Fruit fly (Drosophila melanogaster) whole organism, prepupa: ENCODE measurements around the gene dpr19.

Experiments used
- CG10631 ChIP-seq: fragments of 200-800 bp; sonication (Bioruptor generic); optimal IDR thresholded peaks from 2 replicates; lab custom pipeline; 2016; ENCODE audit warnings: missing biosample characterization, missing genetic modification characterization
- CG10669 ChIP-seq: fragments of 200-800 bp; sonication (Bioruptor generic); optimal IDR thresholded peaks from 3 replicates; lab custom pipeline; 2018; ENCODE audit warnings: missing biosample characterization, mild to moderate bottlenecking, missing genetic modification characterization, moderate library complexity
- CG11294 ChIP-seq: fragments of 200-800 bp; sonication (Bioruptor generic); IDR thresholded peaks from 2 replicates; pipeline ENCODE4 v1.3.6; 2022; ENCODE audit warnings: missing biosample characterization, missing genetic modification characterization
- CG11762 ChIP-seq: fragments of 200-800 bp; sonication (Bioruptor generic); optimal IDR thresholded peaks from 3 replicates; lab custom pipeline; 2016; ENCODE audit warnings: missing biosample characterization, missing genetic modification characterization; ENCODE audit not compliant: insufficient read depth
- CG11902 ChIP-seq: fragments of 200-800 bp; sonication (Bioruptor generic); optimal IDR thresholded peaks from 3 replicates; lab custom pipeline; 2016; ENCODE audit warnings: missing biosample characterization, missing genetic modification characterization
- CG15336 ChIP-seq: fragments of 200-800 bp; sonication (Bioruptor generic); IDR thresholded peaks from 2 replicates; pipeline ENCODE4 v1.3.6; 2022; ENCODE audit warnings: missing biosample characterization, missing genetic modification characterization
- CG1621 ChIP-seq: fragments of 200-800 bp; sonication (Bioruptor generic); optimal IDR thresholded peaks from 3 replicates; lab custom pipeline; 2018; ENCODE audit warnings: missing biosample characterization, mild to moderate bottlenecking, missing genetic modification characterization
- CG3032 ChIP-seq: fragments of 200-800 bp; optimal IDR thresholded peaks from 2 replicates; lab custom pipeline; 2019; ENCODE audit warnings: missing biosample characterization, mild to moderate bottlenecking, missing genetic modification characterization, moderate library complexity
- CG31627 ChIP-seq: fragments of 200-800 bp; sonication (Bioruptor generic); optimal IDR thresholded peaks from 3 replicates; lab custom pipeline; 2016; ENCODE audit warnings: missing biosample characterization, missing genetic modification characterization
- CG32006 ChIP-seq: fragments of 200-800 bp; sonication (Bioruptor generic); optimal IDR thresholded peaks from 3 replicates; lab custom pipeline; 2017; ENCODE audit warnings: missing biosample characterization, mild to moderate bottlenecking, missing genetic modification characterization
- CG34406 ChIP-seq: fragments of 200-800 bp; sonication (Bioruptor generic); optimal IDR thresholded peaks from 3 replicates; lab custom pipeline; 2016; ENCODE audit warnings: missing biosample characterization, missing genetic modification characterization
- CG3919 ChIP-seq: fragments of 200-800 bp; sonication (Bioruptor generic); optimal IDR thresholded peaks from 3 replicates; lab custom pipeline; 2016; ENCODE audit warnings: missing biosample characterization, missing genetic modification characterization
- CG4318 ChIP-seq: fragments of 200-800 bp; sonication (Bioruptor generic); optimal IDR thresholded peaks from 3 replicates; lab custom pipeline; 2017; ENCODE audit warnings: missing biosample characterization, mild to moderate bottlenecking, missing genetic modification characterization
- CG6163 ChIP-seq: fragments of 200-800 bp; sonication (Bioruptor generic); IDR thresholded peaks from 3 replicates; pipeline ENCODE4 v1.3.6; 2022; ENCODE audit warnings: missing biosample characterization, missing genetic modification characterization
- CG6276 ChIP-seq: fragments of 200-800 bp; sonication (Bioruptor generic); optimal IDR thresholded peaks from 2 replicates; lab custom pipeline; 2017; ENCODE audit warnings: missing biosample characterization, mild to moderate bottlenecking, missing genetic modification characterization
- CG6792 ChIP-seq: fragments of 200-800 bp; sonication (Bioruptor generic); optimal IDR thresholded peaks from 3 replicates; lab custom pipeline; 2016; ENCODE audit warnings: missing biosample characterization, missing genetic modification characterization
- CG6808 ChIP-seq: fragments of 200-800 bp; sonication (Bioruptor generic); optimal IDR thresholded peaks from 3 replicates; lab custom pipeline; 2017; ENCODE audit warnings: missing biosample characterization, missing genetic modification characterization, mild to moderate bottlenecking, moderate library complexity, missing genetic modification reagents
- CG6854 ChIP-seq: fragments of 200-800 bp; sonication (Bioruptor generic); optimal IDR thresholded peaks from 2 replicates; lab custom pipeline; 2017; ENCODE audit warnings: missing biosample characterization, mild to moderate bottlenecking, missing genetic modification characterization
- CG7368 ChIP-seq: fragments of 200-800 bp; sonication (Bioruptor generic); optimal IDR thresholded peaks from 3 replicates; lab custom pipeline; 2016; ENCODE audit warnings: missing biosample characterization, missing genetic modification characterization
- CG8119 ChIP-seq: fragments of 200-800 bp; sonication (Bioruptor generic); IDR thresholded peaks from 3 replicates; pipeline ENCODE4 v1.3.6; 2022; ENCODE audit warnings: missing biosample characterization, missing genetic modification characterization
- CG8319 ChIP-seq: fragments of 200-800 bp; sonication (Bioruptor generic); optimal IDR thresholded peaks from 3 replicates; lab custom pipeline; 2016; ENCODE audit warnings: missing biosample characterization, missing genetic modification characterization
- CG8632 ChIP-seq: fragments of 200-800 bp; sonication (Bioruptor generic); optimal IDR thresholded peaks from 3 replicates; lab custom pipeline; 2016; ENCODE audit warnings: missing biosample characterization, missing genetic modification characterization
- CG9139 ChIP-seq: fragments of 200-800 bp; sonication (Bioruptor generic); optimal IDR thresholded peaks from 3 replicates; lab custom pipeline; 2017; ENCODE audit warnings: missing biosample characterization, mild to moderate bottlenecking, missing genetic modification characterization
- Eip75B ChIP-seq: fragments of 200-800 bp; sonication (Bioruptor generic); optimal IDR thresholded peaks from 3 replicates; lab custom pipeline; 2016; ENCODE audit warnings: missing biosample characterization, missing genetic modification characterization
- Eip78C ChIP-seq: fragments of 200-800 bp; sonication (Bioruptor generic); peaks from one replicate; lab custom pipeline; 2016; ENCODE audit warnings: missing biosample characterization, missing genetic modification characterization
- Ets21C ChIP-seq: fragments of 200-800 bp; sonication (Bioruptor generic); optimal IDR thresholded peaks from 3 replicates; lab custom pipeline; 2016; ENCODE audit warnings: missing biosample characterization, missing genetic modification characterization
- Gug ChIP-seq: fragments of 200-800 bp; sonication (Bioruptor generic); IDR thresholded peaks from 2 replicates; pipeline ENCODE4 v1.3.6; 2022; ENCODE audit warnings: missing biosample characterization, missing genetic modification characterization
- Hr38 ChIP-seq: sonication (Bioruptor generic); optimal IDR thresholded peaks from 2 replicates; lab custom pipeline; 2016; ENCODE audit warnings: missing biosample characterization, missing genetic modification characterization
- Hr39 ChIP-seq: fragments of 200-800 bp; sonication (Bioruptor generic); optimal IDR thresholded peaks from 2 replicates; lab custom pipeline; 2016; ENCODE audit warnings: missing biosample characterization, missing genetic modification characterization
- Lpt ChIP-seq: fragments of 200-800 bp; sonication (Bioruptor generic); optimal IDR thresholded peaks from 3 replicates; lab custom pipeline; 2016; ENCODE audit warnings: missing biosample characterization, missing genetic modification characterization
- Met ChIP-seq: fragments of 200-800 bp; sonication (Bioruptor generic); optimal IDR thresholded peaks from 3 replicates; lab custom pipeline; 2016; ENCODE audit warnings: missing biosample characterization, missing genetic modification characterization
- OdsH ChIP-seq: fragments of 200-800 bp; sonication (Bioruptor generic); optimal IDR thresholded peaks from 3 replicates; lab custom pipeline; 2016; ENCODE audit warnings: missing biosample characterization, missing genetic modification characterization
- Smox ChIP-seq: fragments of 200-800 bp; sonication (Bioruptor generic); optimal IDR thresholded peaks from 3 replicates; lab custom pipeline; 2016; ENCODE audit warnings: missing biosample characterization, missing genetic modification characterization
- Sox102F ChIP-seq: fragments of 200-800 bp; sonication (Bioruptor generic); optimal IDR thresholded peaks from 2 replicates; lab custom pipeline; 2016; ENCODE audit warnings: missing biosample characterization, mild to moderate bottlenecking, missing genetic modification characterization
- Sox15 ChIP-seq: fragments of 200-800 bp; sonication (Bioruptor generic); optimal IDR thresholded peaks from 3 replicates; lab custom pipeline; 2016; ENCODE audit warnings: missing biosample characterization, missing genetic modification characterization
- achi ChIP-seq: fragments of 200-800 bp; sonication (Bioruptor generic); optimal IDR thresholded peaks from 3 replicates; lab custom pipeline; 2016; ENCODE audit warnings: missing biosample characterization, missing genetic modification characterization
- acj6 ChIP-seq: fragments of 200-800 bp; sonication (Bioruptor generic); optimal IDR thresholded peaks from 3 replicates; lab custom pipeline; 2016; ENCODE audit warnings: missing biosample characterization, missing genetic modification characterization
- eg ChIP-seq: fragments of 200-800 bp; sonication (Bioruptor generic); IDR thresholded peaks from 3 replicates; pipeline ENCODE4 v1.3.6; 2022; ENCODE audit warnings: missing biosample characterization, missing genetic modification characterization
- esn ChIP-seq: fragments of 200-800 bp; sonication (Bioruptor generic); optimal IDR thresholded peaks from 2 replicates; lab custom pipeline; 2016; ENCODE audit warnings: missing biosample characterization, mild to moderate bottlenecking, missing genetic modification characterization, moderate library complexity
- fd59A ChIP-seq: fragments of 200-800 bp; sonication (Bioruptor generic); optimal IDR thresholded peaks from 2 replicates; lab custom pipeline; 2017; ENCODE audit warnings: missing biosample characterization, mild to moderate bottlenecking, missing genetic modification characterization, missing genetic modification reagents
- fd85E ChIP-seq: fragments of 200-800 bp; sonication (Bioruptor generic); optimal IDR thresholded peaks from 3 replicates; lab custom pipeline; 2016; ENCODE audit warnings: missing biosample characterization, missing genetic modification characterization
- fkh ChIP-seq: fragments of 200-800 bp; sonication (Bioruptor generic); optimal IDR thresholded peaks from 3 replicates; lab custom pipeline; 2017; ENCODE audit warnings: missing biosample characterization, mild to moderate bottlenecking, missing genetic modification characterization, moderate library complexity
- lz ChIP-seq: fragments of 200-800 bp; sonication (Bioruptor generic); optimal IDR thresholded peaks from 3 replicates; lab custom pipeline; 2016; ENCODE audit warnings: missing biosample characterization, missing genetic modification characterization
- net ChIP-seq: fragments of 200-800 bp; sonication (Bioruptor generic); optimal IDR thresholded peaks from 3 replicates; lab custom pipeline; 2016; ENCODE audit warnings: missing biosample characterization, missing genetic modification characterization
- pdm3 ChIP-seq: fragments of 200-800 bp; sonication (Bioruptor generic); optimal IDR thresholded peaks from 3 replicates; lab custom pipeline; 2016; ENCODE audit warnings: missing biosample characterization, missing genetic modification characterization
- salr ChIP-seq, 2 experiments: fragments of 200-800 bp; sonication (Bioruptor generic); optimal IDR thresholded peaks; 3 replicates each; lab custom pipeline; 2016 to 2018; ENCODE audit warnings: missing biosample characterization in 2 of 2, missing genetic modification characterization in 2 of 2, mild to moderate bottlenecking in 1 of 2
- spab ChIP-seq: fragments of 200-800 bp; sonication (Bioruptor generic); optimal IDR thresholded peaks from 2 replicates; lab custom pipeline; 2017; ENCODE audit warnings: missing biosample characterization, mild to moderate bottlenecking, missing genetic modification characterization, missing genetic modification reagents
- ss ChIP-seq, 2 experiments: fragments of 200-800 bp; sonication (Bioruptor generic); optimal IDR thresholded peaks; 2 replicates in 1 of 2; 3 replicates in 1 of 2; lab custom pipeline; 2017 to 2018; ENCODE audit warnings: mild to moderate bottlenecking in 2 of 2, missing biosample characterization in 2 of 2, missing genetic modification characterization in 2 of 2, moderate library complexity in 1 of 2
- topi ChIP-seq: fragments of 200-800 bp; sonication (Bioruptor generic); optimal IDR thresholded peaks from 3 replicates; lab custom pipeline; 2016; ENCODE audit warnings: missing biosample characterization, missing genetic modification characterization
- vri ChIP-seq: fragments of 200-800 bp; sonication (Bioruptor generic); optimal IDR thresholded peaks from 3 replicates; lab custom pipeline; 2016; ENCODE audit warnings: missing biosample characterization, mild to moderate bottlenecking, missing genetic modification characterization

The dpr19 gene

dm6 chr2L:10334854-10335277 lies 41.1 kb upstream of the dpr19 start (continued):
- TF ChIP-seq fd85E (GFP tag; lab: Kevin White, UChicago) = no peak
- no peak for TF ChIP-seq CG3919
- no peak for TF ChIP-seq CG7368 (GFP tag; lab: Kevin White, UChicago)
- no peak for TF ChIP-seq Hr39 (GFP tag; lab: Kevin White, UChicago)
- peak; percentile 98 for TF ChIP-seq vri
- no peak for TF ChIP-seq OdsH (GFP tag; lab: Kevin White, UChicago)
- TF ChIP-seq net = no peak

DNA sequence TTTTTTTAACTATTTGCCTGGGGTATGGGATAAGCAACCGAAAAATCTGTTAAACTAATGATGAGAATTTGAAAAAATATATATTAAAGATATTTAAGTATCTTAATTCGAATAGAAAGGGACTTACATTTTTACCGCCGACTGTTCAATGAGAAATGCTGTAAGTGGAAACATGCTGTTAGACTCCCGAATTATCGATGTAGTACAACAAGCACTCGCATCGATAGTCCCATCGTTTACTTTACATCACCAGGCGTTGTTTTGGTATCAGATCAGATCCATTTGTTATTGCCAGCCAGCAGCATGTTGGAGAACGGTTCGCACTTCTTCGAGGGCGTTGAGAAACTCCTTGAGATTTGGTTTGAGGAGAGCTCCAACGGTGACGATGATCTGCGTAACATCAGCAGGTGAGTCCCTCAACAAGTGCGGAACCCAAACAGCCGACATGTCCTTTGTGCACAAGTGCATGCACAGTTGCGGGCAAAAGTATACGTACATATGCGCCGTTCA lies 36.7 kb upstream of the dpr19 start, which contains the start of gene SamDC:
Gene SamDC, plus strand, starts transcription at position 246 of the 510 bp plus-strand sequence.
- peak; percentile 16 for TF ChIP-seq Lpt (GFP tag; lab: Kevin White, UChicago)
- peak; percentile 39 for TF ChIP-seq pdm3 (GFP tag; lab: Kevin White, UChicago)
- TF ChIP-seq CG6792 (GFP tag; lab: Kevin White, UChicago) = no peak
- peak; percentile 21 for TF ChIP-seq CG3919
- no peak for TF ChIP-seq Sox15 (GFP tag; lab: Kevin White, UChicago)
- TF ChIP-seq fd59A = no peak
- TF ChIP-seq Sox102F (GFP tag; lab: Kevin White, UChicago) = peak; percentile 8
- TF ChIP-seq fkh (GFP tag; lab: Kevin White, UChicago) = peak; percentile 78
- peak; percentile 1 for TF ChIP-seq achi (GFP tag; lab: Kevin White, UChicago)
- TF ChIP-seq CG10631 = peak; percentile 45
- no peak for TF ChIP-seq CG10669 (GFP tag; lab: Kevin White, UChicago)
- peak; percentile 18 for TF ChIP-seq Met
- no peak for TF ChIP-seq CG6163
- TF ChIP-seq fd85E (GFP tag; lab: Kevin White, UChicago) = no peak
- TF ChIP-seq Smox (GFP tag; lab: Kevin White, UChicago) = peak; percentile 25
- TF ChIP-seq CG8319 = no peak
- no peak for TF ChIP-seq Hr38 (GFP tag; lab: Kevin White, UChicago)
- no peak for TF ChIP-seq ss (GFP tag; optimal IDR thresholded peaks at IDR 0.05; lab: Kevin White, UChicago)
- peak; percentile 63 for TF ChIP-seq CG15336 (GFP tag; lab: Robert Waterston, UW)
- TF ChIP-seq salr (GFP tag; optimal IDR thresholded peaks at IDR 0.05; lab: Kevin White, UChicago) = peak in 1 of 2 experiments; percentile 33
- peak; percentile 31 for TF ChIP-seq OdsH (GFP tag; lab: Kevin White, UChicago)
- TF ChIP-seq Ets21C (GFP tag; lab: Kevin White, UChicago) = no peak
- TF ChIP-seq esn (GFP tag; lab: Kevin White, UChicago) = peak; percentile 53
- peak; percentile 37 for TF ChIP-seq topi (GFP tag; lab: Kevin White, UChicago)
- peak; percentile 30 for TF ChIP-seq acj6 (GFP tag; lab: Kevin White, UChicago)
- TF ChIP-seq Gug (GFP tag; lab: Robert Waterston, UW) = no peak
- no peak for TF ChIP-seq CG9139 (GFP tag; lab: Kevin White, UChicago)
- TF ChIP-seq CG6808 (GFP tag; lab: Kevin White, UChicago) = no peak
- TF ChIP-seq CG11762 = no peak
- TF ChIP-seq spab (GFP tag; lab: Kevin White, UChicago) = no peak
- TF ChIP-seq CG8119 (GFP tag; lab: Robert Waterston, UW) = no peak
- no peak for TF ChIP-seq CG7368 (GFP tag; lab: Kevin White, UChicago)
- TF ChIP-seq CG31627 = no peak
- peak; percentile 9 for TF ChIP-seq Eip75B (GFP tag; lab: Kevin White, UChicago)
- peak; percentile 38 for TF ChIP-seq CG3032 (tag; lab: Kevin White, UChicago)
- TF ChIP-seq CG34406 (GFP tag; lab: Kevin White, UChicago) = no peak
- no peak for TF ChIP-seq CG32006
- TF ChIP-seq eg (GFP tag; lab: Robert Waterston, UW) = no peak
- TF ChIP-seq net = peak; percentile 13
- TF ChIP-seq CG6854 (GFP tag; lab: Kevin White, UChicago) = peak; percentile 19
- no peak for TF ChIP-seq CG1621 (tag; lab: Kevin White, UChicago)
- no peak for TF ChIP-seq CG11902 (GFP tag; lab: Kevin White, UChicago)
- TF ChIP-seq CG8632 (GFP tag; lab: Kevin White, UChicago) = no peak
- TF ChIP-seq CG6276 (GFP tag; lab: Kevin White, UChicago) = no peak
- no peak for TF ChIP-seq CG4318 (GFP tag; lab: Kevin White, UChicago)
- TF ChIP-seq Hr39 (GFP tag; lab: Kevin White, UChicago) = no peak
- peak; percentile 15 for TF ChIP-seq lz (GFP tag; lab: Kevin White, UChicago)
- peak; percentile 73 for TF ChIP-seq Eip78C (GFP tag; lab: Kevin White, UChicago)
- TF ChIP-seq CG11294 (GFP tag; lab: Robert Waterston, UW) = no peak
